Worm (Caenorhabditis elegans): ENCODE data around the gene grl-17.

DNA sequence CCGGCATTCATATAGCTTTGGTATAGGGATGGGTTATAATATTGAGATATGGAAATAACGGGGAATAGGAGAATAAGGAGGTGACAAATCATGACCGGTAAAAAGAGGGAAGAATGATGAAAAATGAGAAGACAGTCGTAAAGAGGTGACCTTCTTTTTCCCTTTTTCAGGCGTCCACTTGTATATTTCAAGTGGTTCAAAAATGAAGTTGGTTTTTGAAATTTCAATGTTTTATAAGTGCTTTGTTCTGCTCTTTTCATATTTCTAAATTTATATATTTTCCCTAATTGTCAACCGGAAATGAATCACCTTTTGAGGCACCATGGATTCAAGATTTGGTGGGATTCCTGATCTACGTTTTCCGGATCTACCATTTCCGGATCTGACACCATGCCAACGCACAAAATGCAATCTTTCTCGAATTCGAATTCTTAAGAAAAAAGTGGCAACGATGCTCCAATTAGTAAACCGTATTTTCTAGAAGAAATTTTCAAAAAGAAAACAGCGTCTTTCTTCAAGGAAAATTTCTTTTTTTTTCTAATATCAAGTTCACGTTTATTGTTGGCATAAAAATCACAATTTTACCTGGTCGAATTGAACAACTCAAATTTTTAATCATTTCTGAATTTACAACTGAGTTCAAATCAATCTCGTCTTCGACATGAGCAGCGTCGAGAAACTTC is 25.9 kb upstream of the grl-17 start, which contains the start of the genes F53F4.2 and F53F4.18:
- TF ChIP-seq ceh-13 (GFP tag; optimal IDR thresholded peaks at IDR 0.05) (no peak), hmg-4 (GFP tag; optimal IDR thresholded peaks at IDR 0.05) (no peak), flt-1 (GFP tag; IDR thresholded peaks at IDR 0.05) (no peak), F13C5.2 (tag; optimal IDR thresholded peaks at IDR 0.05) (no peak), tbx-37 (GFP tag; conservative IDR thresholded peaks at IDR 0.05) (no peak), ama-1 (optimal IDR thresholded peaks at IDR 0.05) (no peak), hmbx-1 (tag; optimal IDR thresholded peaks at IDR 0.05) (no peak), sea-1 (GFP tag; conservative IDR thresholded peaks at IDR 0.05) (no peak), scrt-1 (GFP tag; IDR thresholded peaks at IDR 0.05) (no peak), ceh-36 (tag; optimal IDR thresholded peaks at IDR 0.05) (no peak), hnd-1 (tag; optimal IDR thresholded peaks at IDR 0.05) (no peak)
